Fruit fly (Drosophila melanogaster): Measurements from ENCODE around the gene fred.

Gene fred

DNA sequence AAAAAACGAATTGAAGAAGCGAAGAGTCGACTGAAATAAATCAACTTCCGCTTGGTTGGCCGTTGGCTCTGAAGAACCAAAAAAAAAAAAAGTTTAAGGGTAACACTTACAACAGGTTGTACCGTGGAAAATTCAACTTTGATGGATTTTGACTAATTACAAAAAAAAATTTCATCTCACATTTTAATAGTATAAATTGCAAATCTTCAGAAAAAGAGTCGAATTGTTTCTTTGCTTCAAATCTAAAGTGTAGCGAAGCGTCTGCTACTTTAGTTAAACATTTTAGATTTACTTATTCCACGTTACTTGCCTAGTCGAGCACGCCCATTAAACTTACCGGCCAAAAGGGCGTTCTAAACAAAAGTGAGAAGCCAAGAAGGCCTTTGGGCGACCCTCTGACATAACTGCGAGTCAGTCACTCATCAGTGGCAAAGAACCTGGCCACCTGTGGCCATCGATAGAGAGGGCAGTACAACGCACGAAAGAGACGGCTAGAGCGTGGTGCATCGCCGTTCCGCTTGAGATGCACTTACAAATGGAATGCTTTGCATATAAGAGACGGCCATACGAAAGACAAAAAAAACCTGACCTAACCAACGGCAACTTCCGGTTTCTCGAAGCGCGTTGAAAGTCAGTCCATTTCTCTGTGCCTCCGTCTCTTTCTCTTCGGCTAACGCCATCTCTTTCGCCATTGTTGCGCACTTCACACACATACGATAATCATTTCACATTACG, 30.3 kb upstream of the fred start:
- TF ChIP-seq pan (optimal IDR thresholded peaks at IDR 0.05) (no peak), EcR (GFP tag; optimal IDR thresholded peaks at IDR 0.05) (no peak), usp (GFP tag; optimal IDR thresholded peaks at IDR 0.05) (no peak), psq (optimal IDR thresholded peaks at IDR 0.05) (no peak), CG8478 (optimal IDR thresholded peaks at IDR 0.05) (no peak), Dll (optimal IDR thresholded peaks at IDR 0.05) (no peak)

DNA sequence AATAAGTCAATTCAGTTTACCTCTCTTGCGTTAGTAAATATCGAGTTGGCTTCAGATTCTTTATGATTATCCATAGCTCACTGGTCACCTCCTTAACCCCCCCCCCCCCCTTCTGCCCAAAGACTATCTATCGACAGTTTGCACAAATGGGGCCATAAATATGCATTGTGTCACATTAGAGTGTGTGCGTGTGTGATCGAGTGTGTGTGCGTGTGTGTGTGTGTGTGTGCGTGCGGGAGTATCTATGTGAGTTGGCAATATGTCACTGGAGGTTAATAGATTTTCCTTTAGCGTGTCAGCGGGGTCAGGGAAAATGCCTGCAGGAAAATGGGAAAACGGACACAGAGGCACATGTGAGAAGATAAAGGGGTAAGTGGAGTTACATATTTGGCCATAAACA, 28.7 kb upstream of the fred start:
- TF ChIP-seq Dll (optimal IDR thresholded peaks at IDR 0.05) (no peak), pan (optimal IDR thresholded peaks at IDR 0.05) (no peak), usp (GFP tag; optimal IDR thresholded peaks at IDR 0.05) (no peak), CG8478 (optimal IDR thresholded peaks at IDR 0.05) (no peak), EcR (GFP tag; optimal IDR thresholded peaks at IDR 0.05) (no peak), psq (optimal IDR thresholded peaks at IDR 0.05) (no peak)

DNA sequence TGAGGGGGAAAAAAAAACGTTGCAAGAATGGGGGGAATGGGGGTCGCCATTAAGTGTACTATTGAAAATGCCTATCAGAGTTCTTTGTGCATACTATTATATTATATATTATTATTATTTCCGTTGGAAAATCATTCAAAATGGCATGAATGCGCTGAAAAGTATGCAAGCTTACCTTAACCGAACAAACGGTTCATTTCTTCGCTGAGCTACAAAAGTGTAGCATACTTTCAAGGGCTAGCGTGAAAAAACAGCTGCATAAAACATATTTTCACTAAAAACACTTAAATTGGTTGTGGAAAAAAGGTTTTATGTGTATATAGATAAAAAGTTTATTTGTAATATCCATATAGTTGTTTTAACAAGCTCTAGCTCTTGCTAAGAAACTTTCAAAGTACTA, 28.3 kb upstream of the fred start:
- TF ChIP-seq usp (GFP tag; optimal IDR thresholded peaks at IDR 0.05), result no peak
- no peak for TF ChIP-seq Dll (optimal IDR thresholded peaks at IDR 0.05)
- TF ChIP-seq pan (optimal IDR thresholded peaks at IDR 0.05), result no peak
- no peak for TF ChIP-seq psq (optimal IDR thresholded peaks at IDR 0.05)
- TF ChIP-seq EcR (GFP tag; optimal IDR thresholded peaks at IDR 0.05), result no peak

DNA sequence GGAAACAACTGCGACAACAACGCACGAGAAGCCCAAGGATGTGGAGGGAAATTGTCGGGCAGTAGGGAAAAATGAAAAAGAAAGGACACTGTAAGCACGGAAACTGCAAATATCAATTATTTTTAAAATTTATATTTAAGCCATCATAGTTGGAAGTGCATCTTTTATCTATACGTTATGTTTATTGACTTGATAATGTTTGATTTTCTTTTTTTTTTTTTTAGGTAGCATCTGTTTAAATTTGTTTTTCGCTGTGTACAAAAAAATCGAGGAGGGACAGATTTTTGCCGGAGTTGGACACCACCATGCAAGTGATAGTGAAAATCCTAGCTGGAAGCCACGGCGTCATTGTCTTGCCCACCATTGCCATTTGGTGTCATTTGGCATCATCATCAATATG, 27.7 kb upstream of the fred start:
- TF ChIP-seq pan (optimal IDR thresholded peaks at IDR 0.05), result no peak
- no peak for TF ChIP-seq psq (optimal IDR thresholded peaks at IDR 0.05)
- TF ChIP-seq Dll (optimal IDR thresholded peaks at IDR 0.05), result no peak
- TF ChIP-seq CG8478 (optimal IDR thresholded peaks at IDR 0.05), result no peak
- no peak for TF ChIP-seq EcR (GFP tag; optimal IDR thresholded peaks at IDR 0.05)
- no peak for TF ChIP-seq usp (GFP tag; optimal IDR thresholded peaks at IDR 0.05)

DNA sequence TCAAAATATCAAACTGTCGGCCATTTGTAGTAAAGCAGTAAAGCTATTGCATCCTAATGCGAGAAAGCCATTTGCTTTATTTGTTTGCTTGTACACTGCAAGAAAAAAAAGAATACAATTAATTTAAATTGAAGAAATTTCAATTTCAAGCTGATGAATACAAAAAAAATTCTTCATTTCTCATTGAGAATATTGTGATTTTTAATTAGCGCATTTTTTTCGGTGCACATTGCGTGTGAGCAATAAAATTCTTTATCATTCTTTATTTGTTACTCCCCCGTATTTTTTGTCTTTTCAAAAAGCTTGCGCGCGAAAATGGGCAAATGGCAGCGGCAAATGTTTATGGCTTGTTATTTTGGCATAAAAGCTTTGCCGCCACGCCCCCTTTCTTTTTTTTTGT, 20.6 kb upstream of the fred start:
- TF ChIP-seq Dll (optimal IDR thresholded peaks at IDR 0.05) (no peak), psq (optimal IDR thresholded peaks at IDR 0.05) (no peak), usp (GFP tag; optimal IDR thresholded peaks at IDR 0.05) (no peak), EcR (GFP tag; optimal IDR thresholded peaks at IDR 0.05) (no peak), CG8478 (optimal IDR thresholded peaks at IDR 0.05) (no peak), pan (optimal IDR thresholded peaks at IDR 0.05) (no peak)

DNA sequence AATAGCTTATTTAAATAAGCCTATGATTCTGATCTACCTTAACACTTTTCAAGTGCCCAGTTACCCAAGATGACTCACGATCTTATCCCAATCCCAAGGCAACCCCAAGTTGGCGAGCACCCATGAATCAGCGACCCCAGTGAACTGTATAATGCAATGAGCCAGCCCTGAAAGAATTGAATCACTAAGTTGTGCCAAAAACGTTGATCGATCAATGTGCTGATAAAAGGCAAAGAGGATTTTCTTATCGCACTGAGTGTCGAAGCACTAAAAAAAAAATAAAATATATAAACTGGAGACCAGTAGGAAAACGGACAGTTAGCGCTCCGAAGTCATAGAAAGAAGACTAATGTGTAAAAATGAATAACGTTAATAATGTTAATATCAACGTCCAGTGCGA, 16.8 kb upstream of the fred start, which contains the start of gene CG43774:
Gene CG43774 (plus strand): TSS at position 301 of the 400 bp plus-strand sequence.
- TF ChIP-seq CG8478 (optimal IDR thresholded peaks at IDR 0.05), result no peak
- TF ChIP-seq EcR (GFP tag; optimal IDR thresholded peaks at IDR 0.05), result no peak
- TF ChIP-seq Dll (optimal IDR thresholded peaks at IDR 0.05), result no peak
- TF ChIP-seq psq (optimal IDR thresholded peaks at IDR 0.05), result no peak
- TF ChIP-seq pan (optimal IDR thresholded peaks at IDR 0.05), result no peak
- TF ChIP-seq usp (GFP tag; optimal IDR thresholded peaks at IDR 0.05), result no peak

DNA sequence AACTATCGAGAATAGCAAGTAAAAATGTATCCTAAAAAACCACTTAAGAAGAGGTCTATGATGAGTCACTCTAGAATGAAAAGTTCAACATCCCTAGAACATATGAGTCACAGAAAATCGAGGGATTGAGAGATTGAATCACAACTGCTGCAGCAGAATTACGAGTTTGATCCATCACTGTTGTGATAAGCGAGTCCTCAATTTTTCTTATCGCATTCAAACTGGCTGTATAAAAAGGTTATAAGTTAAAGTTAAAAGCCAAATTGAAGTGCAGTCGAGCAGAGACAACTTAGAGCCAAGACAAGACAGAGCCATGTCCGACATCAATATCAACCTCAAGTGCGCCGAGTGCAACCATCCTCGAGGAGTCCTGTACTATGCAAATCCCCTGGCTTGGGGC, 15.9 kb upstream of the fred start, which contains the start of gene CG43773:
Gene CG43773 (plus strand): TSS at position 301 of the 400 bp plus-strand sequence.
- TF ChIP-seq Dll (optimal IDR thresholded peaks at IDR 0.05) (no peak), EcR (GFP tag; optimal IDR thresholded peaks at IDR 0.05) (no peak), CG8478 (optimal IDR thresholded peaks at IDR 0.05) (no peak), psq (optimal IDR thresholded peaks at IDR 0.05) (no peak), pan (optimal IDR thresholded peaks at IDR 0.05) (no peak), usp (GFP tag; optimal IDR thresholded peaks at IDR 0.05) (no peak)

DNA sequence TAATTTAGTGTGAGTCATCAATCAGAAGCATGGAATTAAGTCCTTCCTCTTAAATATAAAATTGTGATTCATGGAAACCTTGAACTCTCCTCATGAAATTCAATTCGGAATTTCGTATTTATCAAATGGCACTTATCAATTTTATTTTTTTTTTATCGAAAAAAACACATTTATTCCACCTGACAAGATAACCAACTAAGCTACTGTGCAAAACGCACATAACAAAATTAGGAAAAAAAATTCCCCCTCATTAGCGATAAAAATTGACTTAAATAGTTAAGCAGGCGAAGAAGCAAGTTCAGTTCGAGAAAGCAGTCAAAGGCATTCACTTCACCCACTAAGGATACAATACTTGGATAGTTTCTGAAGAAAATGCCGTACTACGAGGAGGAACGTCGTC, 14.2 kb upstream of the fred start, which contains the start of gene CG15423:
Gene CG15423 (plus strand): TSS at position 301 of the 400 bp plus-strand sequence.
- TF ChIP-seq CG8478 (optimal IDR thresholded peaks at IDR 0.05) (no peak), usp (GFP tag; optimal IDR thresholded peaks at IDR 0.05) (no peak), pan (optimal IDR thresholded peaks at IDR 0.05) (no peak), Dll (optimal IDR thresholded peaks at IDR 0.05) (no peak), psq (optimal IDR thresholded peaks at IDR 0.05) (no peak), EcR (GFP tag; optimal IDR thresholded peaks at IDR 0.05) (no peak)

DNA sequence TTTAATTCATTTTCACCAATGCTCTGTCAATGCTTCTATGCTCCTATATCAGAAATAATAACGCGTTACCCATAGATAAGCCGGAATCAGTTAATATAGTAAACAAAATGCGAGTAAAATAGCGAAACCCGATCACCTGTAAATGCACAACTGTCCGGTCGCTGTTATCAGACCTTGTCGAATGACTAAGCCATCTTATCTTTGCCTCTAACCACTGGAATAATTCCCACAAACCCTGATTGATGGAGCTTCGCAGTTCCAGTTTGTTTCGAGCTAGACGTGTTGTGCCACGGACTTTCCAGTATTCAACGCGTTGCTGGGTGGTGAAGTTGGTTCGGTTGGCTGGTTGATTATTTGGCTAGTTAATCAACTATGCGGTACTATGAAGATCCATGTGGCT, 13.2 kb upstream of the fred start, which contains the start of gene CG15422:
Gene CG15422 (plus strand): TSS at position 301 of the 400 bp plus-strand sequence.
- TF ChIP-seq usp (GFP tag; optimal IDR thresholded peaks at IDR 0.05) (no peak), pan (optimal IDR thresholded peaks at IDR 0.05) (no peak), CG8478 (optimal IDR thresholded peaks at IDR 0.05) (no peak), EcR (GFP tag; optimal IDR thresholded peaks at IDR 0.05) (no peak), psq (optimal IDR thresholded peaks at IDR 0.05) (no peak), Dll (optimal IDR thresholded peaks at IDR 0.05) (no peak)

DNA sequence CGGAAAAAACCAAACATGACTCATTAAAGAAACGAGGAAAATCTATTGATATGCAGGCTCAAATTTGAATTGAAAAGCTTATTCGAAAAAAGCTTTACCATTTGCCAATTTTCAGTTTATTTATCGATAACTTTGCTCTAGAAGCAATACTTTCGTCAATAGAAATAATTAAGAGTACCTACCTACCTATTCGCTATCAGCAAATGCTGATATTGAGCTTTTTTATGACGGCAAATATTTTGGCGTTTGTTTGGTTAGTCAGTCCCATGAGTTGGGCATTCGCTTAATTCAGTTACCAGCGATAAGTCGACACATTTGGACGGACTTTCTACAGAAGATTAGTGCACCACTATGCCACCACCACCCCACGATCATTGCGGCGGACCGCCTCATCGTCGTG, 12.3 kb upstream of the fred start, which contains the start of gene CG34176:
Gene CG34176 (plus strand): TSS at position 301 of the 400 bp plus-strand sequence.
- no peak for TF ChIP-seq usp (GFP tag; optimal IDR thresholded peaks at IDR 0.05)
- TF ChIP-seq EcR (GFP tag; optimal IDR thresholded peaks at IDR 0.05), result no peak
- no peak for TF ChIP-seq pan (optimal IDR thresholded peaks at IDR 0.05)
- no peak for TF ChIP-seq CG8478 (optimal IDR thresholded peaks at IDR 0.05)
- no peak for TF ChIP-seq psq (optimal IDR thresholded peaks at IDR 0.05)
- no peak for TF ChIP-seq Dll (optimal IDR thresholded peaks at IDR 0.05)

DNA sequence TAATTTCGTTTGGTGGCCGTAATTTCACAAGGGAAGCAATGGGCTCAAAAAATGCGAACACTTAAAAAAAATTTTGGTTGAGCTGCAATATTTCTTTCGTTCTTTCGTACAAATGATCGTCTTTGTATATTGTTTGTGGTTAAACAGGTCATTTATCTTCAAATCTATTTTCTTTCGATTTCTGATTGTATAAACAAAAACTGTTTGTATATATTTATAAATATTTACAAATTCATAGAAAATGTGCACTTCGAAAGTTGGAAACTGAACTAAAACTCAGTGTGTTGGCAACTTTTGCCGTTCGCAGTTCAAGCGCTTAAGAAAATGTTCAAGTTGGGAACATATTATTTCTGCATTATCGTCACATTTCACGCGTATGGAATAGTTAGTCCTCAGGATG, 8.2 kb upstream of the fred start, which contains the start of gene CG43797:
Gene CG43797 (plus strand): TSS at position 301 of the 400 bp plus-strand sequence.
- TF ChIP-seq CG8478 (optimal IDR thresholded peaks at IDR 0.05) (no peak), EcR (GFP tag; optimal IDR thresholded peaks at IDR 0.05) (no peak), usp (GFP tag; optimal IDR thresholded peaks at IDR 0.05) (no peak), Dll (optimal IDR thresholded peaks at IDR 0.05) (no peak)

DNA sequence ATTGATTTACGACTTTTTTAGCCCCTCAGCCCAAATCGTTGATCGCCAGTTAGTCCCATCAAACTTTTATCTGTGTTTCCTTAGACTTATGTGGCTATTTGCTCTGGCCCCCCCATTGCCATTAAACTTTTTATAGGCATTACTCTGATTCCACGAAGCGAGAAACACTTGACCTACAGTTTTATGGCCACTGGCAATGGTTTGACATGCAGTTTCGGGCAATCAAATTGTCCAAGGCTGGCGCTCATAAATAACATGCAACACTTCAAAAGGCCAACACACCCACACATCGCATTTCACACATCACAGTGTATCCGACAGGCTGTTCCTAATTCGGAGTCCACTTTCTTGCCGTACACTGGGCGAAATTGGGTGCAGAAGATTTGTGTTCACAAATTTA, 23.2 kb downstream of the fred start:
- TF ChIP-seq pan (optimal IDR thresholded peaks at IDR 0.05) (no peak), CG8478 (optimal IDR thresholded peaks at IDR 0.05) (no peak), EcR (GFP tag; optimal IDR thresholded peaks at IDR 0.05) (no peak)
